Fruit fly (Drosophila melanogaster) whole organism, embryonic: ENCODE data around the gene CG13138.

Source experiments
- Awh ChIP-seq: fragments of 200-800 bp; sonication (Bioruptor generic); IDR thresholded peaks from 2 replicates; pipeline ENCODE4, ENCODE4 v1.3.6; 2022; ENCODE audit warnings: missing biosample characterization, missing genetic modification characterization
- CG10431 ChIP-seq: fragments of 200-800 bp; sonication (Bioruptor generic); optimal IDR thresholded peaks from 3 replicates; lab custom pipeline; 2018; ENCODE audit warnings: missing biosample characterization, mild to moderate bottlenecking, missing genetic modification characterization
- CG10654 ChIP-seq: fragments of 200-800 bp; sonication (Bioruptor generic); optimal IDR thresholded peaks from 2 replicates; lab custom pipeline; 2016; ENCODE audit warnings: missing biosample characterization, missing genetic modification characterization
- CG11085 ChIP-seq: fragments of 200-800 bp; sonication (Bioruptor generic); IDR thresholded peaks from 2 replicates; pipeline ENCODE4 v1.3.6; 2022; ENCODE audit warnings: missing biosample characterization, missing genetic modification characterization
- CG1233 ChIP-seq: fragments of 200-800 bp; sonication (Bioruptor generic); optimal IDR thresholded peaks from 4 replicates; lab custom pipeline; 2018; ENCODE audit warnings: missing biosample characterization, mild to moderate bottlenecking, missing genetic modification characterization
- CG14710 ChIP-seq: fragments of 200-800 bp; sonication (Bioruptor generic); optimal IDR thresholded peaks from 3 replicates; lab custom pipeline; 2019; ENCODE audit warnings: missing biosample characterization, mild to moderate bottlenecking, missing genetic modification characterization, moderate library complexity
- CG15269 ChIP-seq: fragments of 200-800 bp; sonication (Bioruptor generic); optimal IDR thresholded peaks from 2 replicates; lab custom pipeline; 2018; ENCODE audit warnings: missing biosample characterization, mild to moderate bottlenecking, missing genetic modification characterization, moderate library complexity
- CG15514 ChIP-seq: fragments of 200-800 bp; sonication (Bioruptor generic); optimal IDR thresholded peaks from 3 replicates; lab custom pipeline; 2017; ENCODE audit warnings: missing biosample characterization, missing genetic modification characterization, mild to moderate bottlenecking, moderate library complexity, missing genetic modification reagents
- CG15601 ChIP-seq: fragments of 200-800 bp; sonication (Bioruptor generic); optimal IDR thresholded peaks from 3 replicates; lab custom pipeline; 2019; ENCODE audit warnings: missing biosample characterization, mild to moderate bottlenecking, missing genetic modification characterization, moderate library complexity
- CG16813 ChIP-seq: fragments of 200-800 bp; sonication (Bioruptor generic); IDR thresholded peaks from 3 replicates; pipeline ENCODE4 v1.3.6; 2022; ENCODE audit warnings: missing biosample characterization, missing genetic modification characterization; ENCODE audit not compliant: partially characterized antibody
- CG17361 ChIP-seq: fragments of 200-800 bp; sonication (Bioruptor generic); IDR thresholded peaks from 3 replicates; pipeline ENCODE4 v1.3.6; 2022; ENCODE audit warnings: missing biosample characterization, missing genetic modification characterization
- CG2678 ChIP-seq: fragments of 200-800 bp; sonication (Bioruptor generic); optimal IDR thresholded peaks from 3 replicates; lab custom pipeline; 2019; ENCODE audit warnings: missing biosample characterization, mild to moderate bottlenecking, missing genetic modification characterization, moderate library complexity
- CG30020 ChIP-seq: fragments of 200-800 bp; optimal IDR thresholded peaks from 2 replicates; lab custom pipeline; 2019; ENCODE audit warnings: missing biosample characterization, mild to moderate bottlenecking, missing genetic modification characterization, moderate library complexity
- CG30403 ChIP-seq: fragments of 200-800 bp; sonication (Bioruptor generic); optimal IDR thresholded peaks from 3 replicates; lab custom pipeline; 2016; ENCODE audit warnings: missing biosample characterization, missing genetic modification characterization
- CG30431 ChIP-seq: fragments of 200-800 bp; sonication (Bioruptor generic); optimal IDR thresholded peaks from 2 replicates; lab custom pipeline; 2017; ENCODE audit warnings: missing biosample characterization, missing genetic modification characterization
- CG3847 ChIP-seq: fragments of 200-800 bp; sonication (Bioruptor generic); IDR thresholded peaks from 2 replicates; pipeline ENCODE4 v1.3.6; 2022; ENCODE audit warnings: missing biosample characterization, missing genetic modification characterization
- CG4617 ChIP-seq: fragments of 200-800 bp; sonication (Bioruptor generic); optimal IDR thresholded peaks from 3 replicates; lab custom pipeline; 2016; ENCODE audit warnings: missing biosample characterization, missing genetic modification characterization, borderline replicate concordance
- CG6791 ChIP-seq: fragments of 200-800 bp; sonication (Bioruptor generic); IDR thresholded peaks from 3 replicates; pipeline ENCODE4 v1.3.6; 2022; ENCODE audit warnings: missing biosample characterization, missing genetic modification characterization; ENCODE audit not compliant: partially characterized antibody
- CG8388 ChIP-seq: fragments of 200-800 bp; sonication (Bioruptor generic); optimal IDR thresholded peaks from 2 replicates; lab custom pipeline; 2019; ENCODE audit warnings: missing biosample characterization, mild to moderate bottlenecking, missing genetic modification characterization, moderate library complexity
- CoRest ChIP-seq: fragments of 200-800 bp; sonication (Bioruptor generic); optimal IDR thresholded peaks from 3 replicates; lab custom pipeline; 2018; ENCODE audit warnings: missing biosample characterization, mild to moderate bottlenecking, missing genetic modification characterization, moderate library complexity
- Dref ChIP-seq: fragments of 200-800 bp; sonication (Bioruptor generic); IDR thresholded peaks from 2 replicates; pipeline ENCODE4 v1.3.6; 2022; ENCODE audit warnings: missing biosample characterization, missing genetic modification characterization
- ERR ChIP-seq: fragments of 200-800 bp; sonication (Bioruptor generic); optimal IDR thresholded peaks from 2 replicates; lab custom pipeline; 2016; ENCODE audit warnings: missing biosample characterization, missing genetic modification characterization
- Ets65A ChIP-seq: fragments of 200-800 bp; sonication (Bioruptor generic); peaks from one replicate; lab custom pipeline; 2016; ENCODE audit warnings: missing biosample characterization, missing genetic modification characterization
- Fer1 ChIP-seq: fragments of 200-800 bp; sonication (Bioruptor generic); optimal IDR thresholded peaks from 2 replicates; lab custom pipeline; 2017; ENCODE audit warnings: missing biosample characterization, mild to moderate bottlenecking, missing genetic modification characterization
- Hmr ChIP-seq: fragments of 200-800 bp; sonication (Bioruptor generic); optimal IDR thresholded peaks from 3 replicates; lab custom pipeline; 2017; ENCODE audit warnings: mild to moderate bottlenecking, missing biosample characterization, missing genetic modification reagents, missing genetic modification characterization
- Max ChIP-seq: fragments of 200-800 bp; sonication (Bioruptor generic); optimal IDR thresholded peaks from 2 replicates; lab custom pipeline; 2016; ENCODE audit warnings: missing biosample characterization, mild to moderate bottlenecking, missing genetic modification characterization
- Myb ChIP-seq: fragments of 200-800 bp; sonication (Bioruptor generic); optimal IDR thresholded peaks from 2 replicates; lab custom pipeline; 2016; ENCODE audit warnings: missing biosample characterization, missing genetic modification characterization
- NC2β ChIP-seq: fragments of 200-800 bp; sonication (Bioruptor generic); optimal IDR thresholded peaks from 2 replicates; lab custom pipeline; 2016; ENCODE audit warnings: missing biosample characterization, missing genetic modification characterization
- NfI ChIP-seq: fragments of 200-800 bp; sonication (Bioruptor generic); optimal IDR thresholded peaks from 3 replicates; lab custom pipeline; 2018; ENCODE audit warnings: missing biosample characterization, mild to moderate bottlenecking, missing genetic modification characterization, moderate library complexity
- Ravus ChIP-seq: fragments of 200-800 bp; sonication (Bioruptor generic); IDR thresholded peaks from 2 replicates; pipeline ENCODE4 v1.3.6; 2022; ENCODE audit warnings: missing biosample characterization, missing genetic modification characterization
- Scr ChIP-seq: fragments of 200-800 bp; sonication (Bioruptor generic); IDR thresholded peaks from 2 replicates; pipeline ENCODE4 v1.3.6; 2022; ENCODE audit warnings: missing biosample characterization, missing genetic modification characterization; ENCODE audit not compliant: partially characterized antibody
- Sry-β ChIP-seq: fragments of 200-800 bp; sonication (Bioruptor generic); optimal IDR thresholded peaks from 2 replicates; lab custom pipeline; 2018; ENCODE audit warnings: missing biosample characterization, mild to moderate bottlenecking, missing genetic modification characterization, moderate library complexity
- YL-1 ChIP-seq: fragments of 200-800 bp; sonication (Bioruptor generic); optimal IDR thresholded peaks from 3 replicates; lab custom pipeline; 2017; ENCODE audit warnings: missing biosample characterization, mild to moderate bottlenecking, missing genetic modification characterization
- ac ChIP-seq: fragments of 200-800 bp; sonication (Bioruptor generic); optimal IDR thresholded peaks from 3 replicates; lab custom pipeline; 2017; ENCODE audit warnings: missing biosample characterization, mild to moderate bottlenecking, missing genetic modification characterization
- chif ChIP-seq, 2 experiments: fragments of 200-800 bp; sonication (Bioruptor generic); optimal IDR thresholded peaks; 3 replicates each; lab custom pipeline; 2016; ENCODE audit warnings: missing biosample characterization in 2 of 2, missing genetic modification characterization in 2 of 2
- chinmo ChIP-seq: fragments of 200-800 bp; sonication (Bioruptor generic); IDR thresholded peaks from 4 replicates; pipeline ENCODE4 v1.3.6; 2022; ENCODE audit warnings: missing biosample characterization, missing genetic modification characterization; ENCODE audit not compliant: partially characterized antibody
- dm ChIP-seq: fragments of 200-800 bp; sonication (Bioruptor generic); optimal IDR thresholded peaks from 3 replicates; lab custom pipeline; 2016; ENCODE audit warnings: missing biosample characterization, missing genetic modification characterization
- gfzf ChIP-seq: fragments of 200-800 bp; sonication (Bioruptor generic); optimal IDR thresholded peaks from 2 replicates; lab custom pipeline; 2016; ENCODE audit warnings: missing biosample characterization, mild to moderate bottlenecking, missing genetic modification characterization, moderate library complexity
- grau ChIP-seq: fragments of 200-800 bp; optimal IDR thresholded peaks from 3 replicates; lab custom pipeline; 2019; ENCODE audit warnings: missing biosample characterization, mild to moderate bottlenecking, missing genetic modification characterization, moderate library complexity
- ken ChIP-seq: fragments of 200-800 bp; sonication (Bioruptor generic); IDR thresholded peaks from 3 replicates; pipeline ENCODE4 v1.3.6; 2022; ENCODE audit warnings: missing biosample characterization, missing genetic modification characterization
- lilli ChIP-seq: fragments of 200-800 bp; sonication (Bioruptor generic); optimal IDR thresholded peaks from 3 replicates; lab custom pipeline; 2016; ENCODE audit warnings: missing biosample characterization, missing genetic modification characterization
- nom ChIP-seq: fragments of 200-800 bp; sonication (Bioruptor generic); optimal IDR thresholded peaks from 2 replicates; lab custom pipeline; 2017; ENCODE audit warnings: missing biosample characterization, missing genetic modification characterization, mild to moderate bottlenecking, moderate library complexity, missing genetic modification reagents
- p53 ChIP-seq: fragments of 200-800 bp; sonication (Bioruptor generic); optimal IDR thresholded peaks from 2 replicates; lab custom pipeline; 2016; ENCODE audit warnings: missing biosample characterization, missing genetic modification characterization
- sc ChIP-seq, 3 experiments: fragments of >200 bp in 2 of 3; fragments of 200-800 bp in 1 of 3; sonication (Bioruptor generic) in 1 of 3; optimal IDR thresholded peaks; 2 replicates in 2 of 3; 3 replicates in 1 of 3; lab custom pipeline; 2017; ENCODE audit warnings: mild to moderate bottlenecking in 1 of 3, missing biosample characterization in 1 of 3, missing genetic modification characterization in 1 of 3, missing genetic modification reagents in 1 of 3
- stwl ChIP-seq: fragments of 200-800 bp; sonication (Bioruptor generic); optimal IDR thresholded peaks from 3 replicates; lab custom pipeline; 2018; ENCODE audit warnings: missing biosample characterization, mild to moderate bottlenecking, missing genetic modification characterization, moderate library complexity
- tna ChIP-seq: fragments of 200-800 bp; sonication (Bioruptor generic); IDR thresholded peaks from 2 replicates; pipeline ENCODE4 v1.3.6; 2022; ENCODE audit warnings: missing biosample characterization, missing genetic modification characterization; ENCODE audit not compliant: partially characterized antibody

The CG13138 gene

DNA sequence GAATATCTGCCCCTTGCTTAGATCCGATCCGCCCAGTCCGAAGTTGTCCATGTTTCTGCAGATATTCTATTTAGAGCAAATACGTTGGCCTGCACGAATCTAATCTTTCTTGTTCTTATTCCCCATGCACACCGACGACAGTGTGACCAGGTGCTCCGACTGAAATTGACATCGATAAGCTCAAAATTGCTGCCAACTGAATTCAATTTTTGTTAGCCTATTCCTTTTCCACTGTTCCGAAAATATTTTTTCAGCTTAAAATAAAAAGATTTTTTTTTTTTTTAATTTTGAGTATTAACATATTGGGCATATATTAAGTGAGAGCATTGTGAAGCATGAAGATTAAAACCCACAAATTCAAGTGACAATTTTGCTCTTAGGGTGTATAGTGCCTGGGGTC, 2.0 kb upstream of the CG13138 start, which contains the start of gene nmd (continued):
- TF ChIP-seq Hmr (GFP tag; lab: Kevin White, UChicago) (peak; percentile 32), Scr (GFP tag; lab: Robert Waterston, UW) (peak; percentile 19; the same call in 1 of the 2 replicates), CG6791 (GFP tag; lab: Robert Waterston, UW) (0 out of 3 replicates have a peak, but pooled peaks have one; percentile 22), tna (GFP tag; lab: Robert Waterston, UW) (peak; percentile 12; the same call in 1 of the 2 replicates), CG30020 (tag; lab: Kevin White, UChicago) (peak; percentile 90), dm (GFP tag; lab: Kevin White, UChicago) (peak; percentile 45), CG30431 (GFP tag; lab: Kevin White, UChicago) (no peak), NfI (GFP tag; lab: Kevin White, UChicago) (peak; percentile 20), CoRest (peak; percentile 24), CG10654 (GFP tag; lab: Kevin White, UChicago) (peak; percentile 3), grau (peak; percentile 6), CG4617 (GFP tag; lab: Kevin White, UChicago) (peak; percentile 70), Fer1 (GFP tag; lab: Kevin White, UChicago) (peak; percentile 50), CG3847 (GFP tag; lab: Robert Waterston, UW) (peak; percentile 72), nom (peak; percentile 24), ac (GFP tag; lab: Kevin White, UChicago) (no peak), Sry-β (no peak), Ravus (GFP tag; lab: Robert Waterston, UW) (no peak), Ets65A (peak; percentile 60), CG17361 (0 out of 3 replicates have a peak, but pooled peaks have one; percentile 24), Myb (GFP tag; lab: Kevin White, UChicago) (peak; percentile 20), CG15514 (GFP tag; lab: Kevin White, UChicago) (peak; percentile 82), lilli (peak; percentile 28), chinmo (GFP tag; lab: Robert Waterston, UW) (peak; percentile 74; the same call in 1 of the 4 replicates), ERR (GFP tag; lab: Kevin White, UChicago) (no peak), YL-1 (GFP tag; lab: Kevin White, UChicago) (peak; percentile 64), p53 (GFP tag; lab: Kevin White, UChicago) (peak; percentile 36), CG16813 (peak; percentile 50; the same call in 1 of the 3 replicates), CG1233 (GFP tag; lab: Kevin White, UChicago) (no peak), CG15601 (tag; lab: Kevin White, UChicago) (peak; percentile 23), CG8388 (GFP tag; lab: Kevin White, UChicago) (no peak), CG2678 (tag; lab: Kevin White, UChicago) (peak; percentile 6), ken (GFP tag; lab: Robert Waterston, UW) (0 out of 3 replicates have a peak, but pooled peaks have one; percentile 9), CG11085 (GFP tag; lab: Robert Waterston, UW) (no peak), chif (GFP tag; optimal IDR thresholded peaks at IDR 0.05; lab: Kevin White, UChicago) (peak in 1 of 2 experiments; percentile 3), Awh (GFP tag; lab: Robert Waterston, UW) (0 out of 2 replicates have a peak, but pooled peaks have one; percentile 28), CG14710 (peak; percentile 42), stwl (tag; lab: Kevin White, UChicago) (peak; percentile 90), CG10431 (GFP tag; lab: Kevin White, UChicago) (peak; percentile 91), CG15269 (tag; lab: Kevin White, UChicago) (peak; percentile 6), sc (optimal IDR thresholded peaks at IDR 0.05; lab: Kevin White, UChicago) (no peak), sc (GFP tag; optimal IDR thresholded peaks at IDR 0.05; lab: Kevin White, UChicago) (no peak), gfzf (GFP tag; lab: Kevin White, UChicago) (peak; percentile 86), Dref (GFP tag; lab: Robert Waterston, UW) (peak; percentile 59), Max (GFP tag; lab: Kevin White, UChicago) (peak; percentile 51), NC2β (GFP tag; lab: Kevin White, UChicago) (peak; percentile 16), CG30403 (GFP tag; lab: Kevin White, UChicago) (peak; percentile 21)
